Worm (Caenorhabditis elegans): ENCODE results near the gene F49H6.5.

F49H6.5 gene

ce11 chrV:17014050-17014449, 9.0 kb upstream of the F49H6.5 start, which contains the start of gene clc-13:
clc-13 (plus strand) TSS chrV:17014408.
- TF ChIP-seq nhr-237 (tag; optimal IDR thresholded peaks at IDR 0.05) (no peak), pha-4 (tag; optimal IDR thresholded peaks at IDR 0.05) (no peak), sem-2 (GFP tag; optimal IDR thresholded peaks at IDR 0.05) (no peak), ztf-11 (tag; optimal IDR thresholded peaks at IDR 0.05) (no peak), M03D4.4 (tag; optimal IDR thresholded peaks at IDR 0.05) (no peak), mab-5 (tag; optimal IDR thresholded peaks at IDR 0.05) (no peak), lsy-2 (tag; optimal IDR thresholded peaks at IDR 0.05) (no peak), sptf-1 (tag; optimal IDR thresholded peaks at IDR 0.05) (no peak), cnd-1 (tag; optimal IDR thresholded peaks at IDR 0.05) (no peak), ceh-39 (tag; optimal IDR thresholded peaks at IDR 0.05) (no peak), ceh-83 (GFP tag; optimal IDR thresholded peaks at IDR 0.05) (no peak), mls-2 (tag; optimal IDR thresholded peaks at IDR 0.05) (no peak), elt-1 (tag; optimal IDR thresholded peaks at IDR 0.05; ENCODE audit: borderline replicate concordance, insufficient read depth) (no peak), ceh-43 (GFP tag; optimal IDR thresholded peaks at IDR 0.05) (no peak), bed-3 (GFP tag; optimal IDR thresholded peaks at IDR 0.05) (no peak), nhr-28 (tag; optimal IDR thresholded peaks at IDR 0.05) (no peak)

ce11 chrV:17016787-17017186, 6.3 kb upstream of the F49H6.5 start, which contains the start of gene srh-97:
srh-97 (plus strand) TSS chrV:17017087.
- no peak for TF ChIP-seq mls-2 (tag; optimal IDR thresholded peaks at IDR 0.05)
- no peak for TF ChIP-seq unc-39 (tag; optimal IDR thresholded peaks at IDR 0.05)
- TF ChIP-seq tbx-8 (GFP tag; optimal IDR thresholded peaks at IDR 0.05), result no peak
- no peak for TF ChIP-seq ces-1 (GFP tag; optimal IDR thresholded peaks at IDR 0.05)
- no peak for TF ChIP-seq elt-3 (tag; optimal IDR thresholded peaks at IDR 0.05)
- no peak for TF ChIP-seq ceh-83 (GFP tag; optimal IDR thresholded peaks at IDR 0.05)
- no peak for TF ChIP-seq unc-62 (GFP tag; optimal IDR thresholded peaks at IDR 0.05)
- TF ChIP-seq nhr-28 (tag; optimal IDR thresholded peaks at IDR 0.05), result no peak
- TF ChIP-seq mab-5 (tag; optimal IDR thresholded peaks at IDR 0.05), result no peak

- TF ChIP-seq bed-3 (GFP tag; optimal IDR thresholded peaks at IDR 0.05) (no peak), flh-1 (GFP tag; optimal IDR thresholded peaks at IDR 0.05) (no peak), zip-8 (tag; optimal IDR thresholded peaks at IDR 0.05) (no peak), M03D4.4 (tag; optimal IDR thresholded peaks at IDR 0.05) (no peak), ceh-43 (GFP tag; optimal IDR thresholded peaks at IDR 0.05) (no peak), cnd-1 (tag; optimal IDR thresholded peaks at IDR 0.05) (no peak), ztf-11 (tag; optimal IDR thresholded peaks at IDR 0.05) (no peak), drap-1 (GFP tag; optimal IDR thresholded peaks at IDR 0.05) (no peak), blmp-1 (tag; optimal IDR thresholded peaks at IDR 0.05) (no peak), sem-2 (GFP tag; optimal IDR thresholded peaks at IDR 0.05) (no peak), lsy-2 (tag; optimal IDR thresholded peaks at IDR 0.05) (no peak), ces-1 (GFP tag; optimal IDR thresholded peaks at IDR 0.05) (no peak), elt-3 (tag; optimal IDR thresholded peaks at IDR 0.05) (no peak)
Measured at ce11 chrV:17019690-17020089, 3.4 kb upstream of the F49H6.5 start, which contains the start of gene F49H6.17. F49H6.17 (plus strand) TSS chrV:17019990.

ce11 chrV:17021361-17021760, 1.7 kb upstream of the F49H6.5 start, which contains the start of gene F49H6.12:
F49H6.12 (minus strand) TSS chrV:17021461.
- no peak for TF ChIP-seq nhr-76 (tag; optimal IDR thresholded peaks at IDR 0.05)
- TF ChIP-seq sem-2 (GFP tag; optimal IDR thresholded peaks at IDR 0.05), result no peak
- TF ChIP-seq flh-1 (GFP tag; optimal IDR thresholded peaks at IDR 0.05), result no peak
- no peak for TF ChIP-seq ham-2 (GFP tag; optimal IDR thresholded peaks at IDR 0.05)
- TF ChIP-seq ces-1 (GFP tag; optimal IDR thresholded peaks at IDR 0.05), result no peak
- no peak for TF ChIP-seq lin-13 (tag; optimal IDR thresholded peaks at IDR 0.05)
- TF ChIP-seq cnd-1 (tag; optimal IDR thresholded peaks at IDR 0.05), result no peak
- no peak for TF ChIP-seq unc-39 (tag; optimal IDR thresholded peaks at IDR 0.05)
- no peak for TF ChIP-seq nhr-28 (tag; optimal IDR thresholded peaks at IDR 0.05)
- no peak for TF ChIP-seq snpc-4 (tag; optimal IDR thresholded peaks at IDR 0.05)
- no peak for TF ChIP-seq mab-5 (tag; optimal IDR thresholded peaks at IDR 0.05)
- TF ChIP-seq M03D4.4 (tag; optimal IDR thresholded peaks at IDR 0.05), result no peak

- TF ChIP-seq snpc-4 (tag; optimal IDR thresholded peaks at IDR 0.05) (no peak), bed-3 (GFP tag; optimal IDR thresholded peaks at IDR 0.05) (no peak), elt-1 (tag; optimal IDR thresholded peaks at IDR 0.05; ENCODE audit: borderline replicate concordance, insufficient read depth) (no peak), ces-1 (GFP tag; optimal IDR thresholded peaks at IDR 0.05) (no peak), ceh-83 (GFP tag; optimal IDR thresholded peaks at IDR 0.05) (no peak), mls-2 (tag; optimal IDR thresholded peaks at IDR 0.05) (no peak), unc-62 (GFP tag; optimal IDR thresholded peaks at IDR 0.05) (no peak), pha-4 (tag; optimal IDR thresholded peaks at IDR 0.05) (no peak), unc-120 (tag; optimal IDR thresholded peaks at IDR 0.05; ENCODE audit: poor library complexity, severe bottlenecking) (no peak), drap-1 (GFP tag; optimal IDR thresholded peaks at IDR 0.05) (no peak)
Measured at ce11 chrV:17026289-17026688, 3.2 kb downstream of the F49H6.5 start, which contains the start of gene F49H6.15. F49H6.15 (minus strand) TSS chrV:17026389.

All from whole organism, mixed stage, embryonic.